Worm (Caenorhabditis elegans) whole organism, L4/young adult: ENCODE measurements around the gene F01G10.10.

Experiments used
- dao-5 ChIP-seq: sonication (generic microtip); optimal IDR thresholded peaks from 2 replicates; lab custom pipeline; 2016; ENCODE audit warnings: missing genotype, missing genetic modification characterization, moderate library complexity, missing compliant biosample characterization
- him-1 ChIP-seq: sonication (generic microtip); optimal IDR thresholded peaks from 2 replicates; lab custom pipeline; 2016; ENCODE audit warnings: missing genotype, missing genetic modification reagents, missing genetic modification characterization, missing compliant biosample characterization

DNA sequence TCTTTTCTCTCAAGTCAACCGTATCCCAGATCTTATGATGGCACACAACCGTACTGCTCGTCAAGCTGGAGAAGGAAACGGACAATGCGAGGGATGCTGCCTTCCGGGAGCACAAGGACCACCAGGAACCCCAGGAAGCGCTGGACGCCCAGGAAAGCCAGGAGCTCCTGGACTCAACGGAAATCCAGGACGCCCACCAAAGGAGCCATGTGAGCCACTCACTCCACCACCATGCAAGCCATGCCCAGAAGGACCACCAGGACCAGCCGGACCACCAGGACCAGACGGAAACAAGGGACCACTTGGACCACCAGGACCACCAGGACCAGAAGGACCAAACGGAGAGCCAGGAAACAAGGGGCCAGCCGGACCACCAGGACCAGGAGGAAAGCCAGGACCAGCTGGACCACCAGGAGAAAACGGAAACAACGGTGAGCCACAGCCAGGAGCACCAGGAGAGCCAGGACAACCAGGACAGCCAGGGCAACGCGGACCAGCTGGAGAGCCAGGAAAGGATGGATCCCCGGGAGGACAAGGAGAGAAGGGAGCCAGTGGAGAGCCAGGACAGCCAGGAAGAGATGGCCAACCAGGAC lies 29.2 kb upstream of the F01G10.10 start:
- TF ChIP-seq him-1 (tag; lab: Kevin White, UChicago) (no peak), dao-5 (no peak)
